Fruit fly (Drosophila melanogaster): ENCODE data around the gene fzr.

- no peak for TF ChIP-seq psq (optimal IDR thresholded peaks at IDR 0.05)
- TF ChIP-seq ttk (optimal IDR thresholded peaks at IDR 0.05) = no peak
These were observed 1.9 kb downstream of the fzr start for dm6 chrX:4677427-4677826.
